Worm (Caenorhabditis elegans) whole organism, L2 larva: Measurements from ENCODE around the gene D1014.2.

Experiments used
- C34F6.9 ChIP-seq: fragments of 150-350 bp; optimal IDR thresholded peaks from 2 replicates; lab custom pipeline; 2014; ENCODE audit warnings: missing biosample characterization, missing genetic modification characterization
- F13H6.1 ChIP-seq: sonication (generic microtip); optimal IDR thresholded peaks from 2 replicates; lab custom pipeline; 2016; ENCODE audit warnings: missing genetic modification characterization, missing compliant biosample characterization
- ZK546.5 ChIP-seq: sonication (generic microtip); optimal IDR thresholded peaks from 2 replicates; lab custom pipeline; 2017; ENCODE audit warnings: missing biosample characterization, missing genetic modification characterization
- alr-1 ChIP-seq: fragments of 150-350 bp; optimal IDR thresholded peaks from 2 replicates; lab custom pipeline; 2014; ENCODE audit warnings: missing biosample characterization, missing genetic modification characterization
- aly-2 ChIP-seq: fragments of 150-350 bp; optimal IDR thresholded peaks from 2 replicates; lab custom pipeline; 2014; ENCODE audit warnings: missing biosample characterization, missing genetic modification characterization
- ama-1 ChIP-seq: fragments of 150-350 bp; optimal IDR thresholded peaks from 2 replicates; lab custom pipeline; 2018; ENCODE audit warnings: inconsistent platforms
- blmp-1 ChIP-seq: sonication (generic microtip); optimal IDR thresholded peaks from 2 replicates; lab custom pipeline; 2017; ENCODE audit warnings: missing genetic modification characterization, mild to moderate bottlenecking, missing compliant biosample characterization, antibody characterized with exemption, moderate library complexity; ENCODE audit not compliant: insufficient read depth
- ceh-16 ChIP-seq: fragments of 150-350 bp; optimal IDR thresholded peaks from 2 replicates; lab custom pipeline; 2014; ENCODE audit warnings: missing biosample characterization, missing genetic modification characterization
- ceh-82 ChIP-seq: fragments of 150-350 bp; optimal IDR thresholded peaks from 2 replicates; lab custom pipeline; 2014; ENCODE audit warnings: missing biosample characterization, missing genetic modification characterization
- dmd-4 ChIP-seq: sonication (generic microtip); optimal IDR thresholded peaks from 2 replicates; lab custom pipeline; 2017; ENCODE audit warnings: missing biosample characterization, missing genetic modification characterization
- elt-1 ChIP-seq: fragments of 150-350 bp; optimal IDR thresholded peaks from 2 replicates; lab custom pipeline; 2014; ENCODE audit warnings: missing biosample characterization, missing genetic modification characterization
- elt-3 ChIP-seq: sonication (generic microtip); optimal IDR thresholded peaks from 2 replicates; lab custom pipeline; 2017; ENCODE audit warnings: missing biosample characterization, missing genetic modification characterization
- fos-1 ChIP-seq: fragments of 150-350 bp; optimal IDR thresholded peaks from 2 replicates; lab custom pipeline; 2014; ENCODE audit warnings: missing biosample characterization, missing genetic modification characterization
- lin-11 ChIP-seq: fragments of 150-350 bp; sonication (generic microtip); optimal IDR thresholded peaks from 2 replicates; lab custom pipeline; 2014; ENCODE audit warnings: missing biosample characterization, missing genetic modification characterization, inconsistent platforms, mixed read lengths
- lin-39 ChIP-seq: fragments of 150-350 bp; optimal IDR thresholded peaks from 2 replicates; lab custom pipeline; 2014; ENCODE audit warnings: missing biosample characterization, missing genetic modification reagents, missing genetic modification characterization
- mbf-1 ChIP-seq: sonication (generic microtip); optimal IDR thresholded peaks from 2 replicates; lab custom pipeline; 2017; ENCODE audit warnings: missing biosample characterization, missing genetic modification characterization
- mdl-1 ChIP-seq, 2 experiments: fragments of 150-350 bp in 1 of 2; sonication (generic microtip) in 1 of 2; optimal IDR thresholded peaks; 2 replicates each; lab custom pipeline; 2017; ENCODE audit warnings: missing biosample characterization in 2 of 2, missing genetic modification characterization in 2 of 2
- nhr-10 ChIP-seq: sonication (generic microtip); optimal IDR thresholded peaks from 2 replicates; lab custom pipeline; 2017; ENCODE audit warnings: missing biosample characterization, missing genetic modification characterization
- nhr-12 ChIP-seq: fragments of 150-350 bp; optimal IDR thresholded peaks from 2 replicates; lab custom pipeline; 2014; ENCODE audit warnings: missing biosample characterization, missing genetic modification characterization
- nhr-21 ChIP-seq: fragments of 150-350 bp; optimal IDR thresholded peaks from 2 replicates; lab custom pipeline; 2014; ENCODE audit warnings: missing biosample characterization, missing genetic modification characterization
- nhr-23 ChIP-seq: fragments of 150-350 bp; optimal IDR thresholded peaks from 2 replicates; lab custom pipeline; 2014; ENCODE audit warnings: missing biosample characterization, missing genetic modification reagents, missing genetic modification characterization
- nhr-237 ChIP-seq: fragments of 150-350 bp; optimal IDR thresholded peaks from 2 replicates; lab custom pipeline; 2014; ENCODE audit warnings: missing biosample characterization, missing genetic modification characterization
- nhr-6 ChIP-seq: fragments of 150-350 bp; optimal IDR thresholded peaks from 2 replicates; lab custom pipeline; 2014; ENCODE audit warnings: missing biosample characterization, missing genetic modification characterization
- nhr-77 ChIP-seq: fragments of 150-350 bp; optimal IDR thresholded peaks from 2 replicates; lab custom pipeline; 2014; ENCODE audit warnings: missing biosample characterization, missing genetic modification characterization
- peb-1 ChIP-seq: fragments of 150-350 bp; optimal IDR thresholded peaks from 2 replicates; lab custom pipeline; 2014; ENCODE audit warnings: missing biosample characterization, missing genetic modification characterization
- sem-4 ChIP-seq: fragments of 150-350 bp; optimal IDR thresholded peaks from 2 replicates; lab custom pipeline; 2014; ENCODE audit warnings: missing biosample characterization, missing genetic modification reagents, missing genetic modification characterization
- skn-1 ChIP-seq: sonication (generic microtip); optimal IDR thresholded peaks from 2 replicates; lab custom pipeline; 2017; ENCODE audit warnings: missing biosample characterization, missing genetic modification characterization
- snpc-4 ChIP-seq: fragments of 150-350 bp; optimal IDR thresholded peaks from 2 replicates; lab custom pipeline; 2014; ENCODE audit warnings: missing biosample characterization, missing genetic modification characterization
- unc-39 ChIP-seq: fragments of 150-350 bp; optimal IDR thresholded peaks from 2 replicates; lab custom pipeline; 2014; ENCODE audit warnings: missing biosample characterization, missing genetic modification characterization
- unc-55 ChIP-seq: fragments of 150-350 bp; sonication (generic microtip); optimal IDR thresholded peaks from 3 replicates; lab custom pipeline; 2014; ENCODE audit warnings: missing biosample characterization, missing genetic modification reagents, missing genetic modification characterization
- unc-62 ChIP-seq: fragments of 150-350 bp; optimal IDR thresholded peaks from 2 replicates; lab custom pipeline; 2014; ENCODE audit warnings: missing biosample characterization, missing genetic modification reagents, missing genetic modification characterization
- zag-1 ChIP-seq: fragments of 150-350 bp; optimal IDR thresholded peaks from 2 replicates; lab custom pipeline; 2014; ENCODE audit warnings: missing biosample characterization, missing genetic modification characterization
- ztf-1 ChIP-seq: fragments of 200-800 bp; sonication (Bioruptor generic); conservative IDR thresholded peaks from 2 replicates; pipeline ENCODE4 v1.3.6; 2022; ENCODE audit warnings: missing genetic modification characterization, missing compliant biosample characterization
- ztf-11 ChIP-seq: sonication (generic microtip); optimal IDR thresholded peaks from 2 replicates; lab custom pipeline; 2017; ENCODE audit warnings: missing biosample characterization, missing genetic modification characterization
- ztf-4 ChIP-seq: fragments of 150-350 bp; optimal IDR thresholded peaks from 2 replicates; lab custom pipeline; 2014; ENCODE audit warnings: missing biosample characterization, missing genetic modification characterization

The D1014.2 gene

DNA sequence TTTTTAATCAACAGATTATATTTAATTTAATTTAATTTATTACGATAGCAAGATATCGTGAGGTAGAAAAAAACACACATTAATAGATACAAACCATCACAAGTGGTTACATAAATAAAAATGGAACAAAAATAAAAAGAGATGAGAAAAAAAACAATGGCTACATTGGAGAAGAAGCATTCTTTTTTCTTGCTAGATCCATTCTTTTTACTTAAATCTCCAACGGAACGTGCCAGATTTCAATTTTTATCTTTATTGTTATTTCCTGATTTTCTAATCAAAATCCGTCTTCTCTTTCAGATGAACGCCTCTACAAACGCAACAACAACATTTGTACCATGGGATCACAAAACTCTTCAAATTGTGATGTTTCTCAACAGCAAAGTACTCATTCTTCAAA lies at the start of gene D1014.2:
Gene D1014.2, plus strand, starts transcription at position 301 of the 400 bp plus-strand sequence.
- TF ChIP-seq aly-2 (tag; lab: Kevin White, UChicago) (no peak), snpc-4 (no peak), ceh-82 (tag; lab: Kevin White, UChicago) (no peak), skn-1 (no peak)

DNA sequence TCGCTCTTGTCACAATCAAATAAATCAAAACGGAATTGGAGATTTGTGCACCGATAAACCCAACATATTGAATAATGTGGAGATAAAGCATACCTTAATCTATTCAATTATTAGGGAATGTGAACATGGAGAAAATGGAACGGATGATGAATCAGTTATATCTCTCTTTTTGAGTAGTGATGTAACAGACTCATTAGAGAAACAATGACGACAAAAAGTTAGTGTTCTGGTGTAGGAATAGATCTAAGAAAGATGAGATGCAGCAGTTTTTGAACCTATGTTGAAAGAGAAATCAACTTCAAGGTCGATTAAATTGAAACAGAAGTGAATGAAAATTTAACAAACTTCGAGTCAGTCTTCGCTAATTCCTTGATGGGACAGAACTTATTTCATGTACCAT lies 48.3 kb upstream of the D1014.2 start, which contains the start of gene str-146:
Gene str-146, minus strand, starts transcription at position 101 of the 400 bp plus-strand sequence.
- TF ChIP-seq nhr-77 (tag; lab: Kevin White, UChicago) (no peak), nhr-12 (tag; lab: Kevin White, UChicago) (no peak), sem-4 (tag; lab: Kevin White, UChicago) (no peak), snpc-4 (no peak), aly-2 (tag; lab: Kevin White, UChicago) (no peak), unc-62 (GFP tag; lab: Kevin White, UChicago) (no peak), nhr-6 (no peak), elt-3 (no peak), ztf-11 (tag; lab: Kevin White, UChicago) (no peak), ceh-82 (tag; lab: Kevin White, UChicago) (no peak), nhr-21 (no peak), peb-1 (tag; lab: Kevin White, UChicago) (no peak), fos-1 (tag; lab: Kevin White, UChicago) (no peak), mdl-1 (tag; optimal IDR thresholded peaks at IDR 0.05; lab: Kevin White, UChicago) (no peak), ceh-16 (tag; lab: Kevin White, UChicago) (no peak), dmd-4 (tag; lab: Kevin White, UChicago) (no peak)

- no peak for TF ChIP-seq blmp-1 (tag; lab: Kevin White, UChicago)
- TF ChIP-seq mdl-1 (tag; optimal IDR thresholded peaks at IDR 0.05; lab: Kevin White, UChicago) = no peak
Measured at ce11 chrV:8098239-8098638, 45.5 kb upstream of the D1014.2 start, which contains the start of gene str-145. TSS of gene str-145 (minus strand) at chrV:8098339.

ce11 chrV:8099306-8099705 lies 44.4 kb upstream of the D1014.2 start, which contains the start of gene sdz-23:
TSS of gene sdz-23 (plus strand) at chrV:8099606.
- no peak for TF ChIP-seq nhr-237 (tag; lab: Kevin White, UChicago)
- no peak for TF ChIP-seq dmd-4 (tag; lab: Kevin White, UChicago)
- TF ChIP-seq zag-1 (tag; lab: Kevin White, UChicago) = no peak
- no peak for TF ChIP-seq nhr-12 (tag; lab: Kevin White, UChicago)
- TF ChIP-seq nhr-10 (tag; lab: Kevin White, UChicago) = no peak
- no peak for TF ChIP-seq ceh-82 (tag; lab: Kevin White, UChicago)
- TF ChIP-seq ztf-11 (tag; lab: Kevin White, UChicago) = no peak
- TF ChIP-seq blmp-1 (tag; lab: Kevin White, UChicago) = no peak
- TF ChIP-seq ZK546.5 (tag; lab: Kevin White, UChicago) = no peak
- TF ChIP-seq ama-1 = no peak
- TF ChIP-seq nhr-23 (tag; lab: Kevin White, UChicago) = no peak
- TF ChIP-seq nhr-6 = no peak
- no peak for TF ChIP-seq elt-1 (tag; lab: Kevin White, UChicago)
- TF ChIP-seq, all 48 proteins: peak for 0

ce11 chrV:8102960-8103359 lies 40.7 kb upstream of the D1014.2 start, which contains the start of gene str-90:
TSS of gene str-90 (plus strand) at chrV:8103260.
- TF ChIP-seq sem-4 (tag; lab: Kevin White, UChicago) (no peak), mdl-1 (tag; optimal IDR thresholded peaks at IDR 0.05; lab: Kevin White, UChicago) (no peak), ztf-4 (tag; lab: Kevin White, UChicago) (no peak), lin-39 (tag; lab: Kevin White, UChicago) (no peak), unc-55 (GFP tag; lab: Kevin White, UChicago) (no peak), C34F6.9 (tag; lab: Kevin White, UChicago) (no peak)

DNA sequence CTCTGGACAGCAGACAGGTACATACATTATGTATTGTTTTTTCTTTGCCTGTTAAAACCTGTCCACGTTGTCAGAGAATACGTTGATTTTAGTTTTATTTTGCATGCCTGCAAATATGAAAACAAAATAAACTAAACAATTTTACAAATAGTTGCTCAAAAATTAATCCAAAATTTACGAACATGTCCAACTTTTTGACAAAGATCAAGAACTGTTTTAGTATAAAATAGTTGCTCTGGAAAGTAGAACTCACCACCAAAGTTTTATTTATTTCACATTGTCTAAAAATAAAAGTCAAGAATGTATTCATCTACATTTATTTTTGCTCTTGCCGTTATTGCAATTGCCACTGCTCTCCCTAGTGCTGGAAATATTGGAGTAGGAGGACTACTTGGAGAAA lies 39.2 kb upstream of the D1014.2 start, which contains the start of gene srlf-16:
Gene srlf-16, plus strand, starts transcription at position 301 of the 400 bp plus-strand sequence.
- TF ChIP-seq unc-39 (tag; lab: Kevin White, UChicago) (no peak), nhr-23 (tag; lab: Kevin White, UChicago) (no peak), lin-11 (tag; lab: Kevin White, UChicago) (no peak), alr-1 (no peak), ceh-16 (tag; lab: Kevin White, UChicago) (no peak), ztf-1 (GFP tag; lab: Robert Waterston, UW) (no peak), elt-1 (tag; lab: Kevin White, UChicago) (no peak), F13H6.1 (no peak), snpc-4 (no peak), nhr-237 (tag; lab: Kevin White, UChicago) (no peak), nhr-6 (no peak), peb-1 (tag; lab: Kevin White, UChicago) (no peak), ZK546.5 (tag; lab: Kevin White, UChicago) (no peak), lin-39 (tag; lab: Kevin White, UChicago) (no peak), nhr-12 (tag; lab: Kevin White, UChicago) (no peak), mbf-1 (tag; lab: Kevin White, UChicago) (no peak), ztf-11 (tag; lab: Kevin White, UChicago) (no peak), elt-3 (no peak), ztf-4 (tag; lab: Kevin White, UChicago) (no peak)
